Fruit fly (Drosophila melanogaster): ENCODE measurements around the gene CG6793.

Gene CG6793

dm6 chr3L:12024947-12025346, 17.2 kb upstream of the CG6793 start (continued):
- TF ChIP-seq CG8119 (GFP tag; IDR thresholded peaks at IDR 0.05) (peak; percentile 53; the same call in 1 of the 3 replicates), Smox (GFP tag; optimal IDR thresholded peaks at IDR 0.05) (peak; percentile 17), eg (GFP tag; IDR thresholded peaks at IDR 0.05) (no peak), Sox102F (GFP tag; optimal IDR thresholded peaks at IDR 0.05) (peak; percentile 4), CG11902 (GFP tag; optimal IDR thresholded peaks at IDR 0.05) (no peak), lz (GFP tag; optimal IDR thresholded peaks at IDR 0.05) (no peak), achi (GFP tag; optimal IDR thresholded peaks at IDR 0.05) (peak; percentile 33)

- peak; percentile 5 for TF ChIP-seq Blimp-1 (GFP tag; optimal IDR thresholded peaks at IDR 0.05)
- TF ChIP-seq CG1621 (tag; optimal IDR thresholded peaks at IDR 0.05) = no peak
Observed at dm6 chr3L:12027929-12028328, 14.3 kb upstream of the CG6793 start.

- TF ChIP-seq CG1621 (tag; optimal IDR thresholded peaks at IDR 0.05) (peak; percentile 59), CG3919 (GFP tag; optimal IDR thresholded peaks at IDR 0.05) (no peak), Gug (GFP tag; IDR thresholded peaks at IDR 0.05) (no peak), dac (GFP tag; optimal IDR thresholded peaks at IDR 0.05) (no peak), eg (GFP tag; IDR thresholded peaks at IDR 0.05) (0 out of 3 replicates have a peak, but pooled peaks have one; percentile 14), CG8119 (GFP tag; IDR thresholded peaks at IDR 0.05) (no peak), ss (GFP tag; optimal IDR thresholded peaks at IDR 0.05) (peak; percentile 18 to 54), vri (GFP tag; optimal IDR thresholded peaks at IDR 0.05) (no peak), CG6808 (GFP tag; optimal IDR thresholded peaks at IDR 0.05) (peak; percentile 2), CG34406 (GFP tag; optimal IDR thresholded peaks at IDR 0.05) (no peak), Hr39 (GFP tag; optimal IDR thresholded peaks at IDR 0.05) (no peak), pdm3 (GFP tag; optimal IDR thresholded peaks at IDR 0.05) (no peak), CG6163 (GFP tag; IDR thresholded peaks at IDR 0.05) (0 out of 3 replicates have a peak, but pooled peaks have one; percentile 17), CG6854 (GFP tag; optimal IDR thresholded peaks at IDR 0.05) (peak; percentile 23), Blimp-1 (GFP tag; optimal IDR thresholded peaks at IDR 0.05) (no peak)
Observed at dm6 chr3L:12028534-12029029, 13.6 kb upstream of the CG6793 start.

dm6 chr3L:12030521-12030920, 11.7 kb upstream of the CG6793 start:
- TF ChIP-seq Eip75B (GFP tag; optimal IDR thresholded peaks at IDR 0.05) (peak; percentile 51), CG8319 (GFP tag; optimal IDR thresholded peaks at IDR 0.05) (peak; percentile 48), Ets21C (GFP tag; optimal IDR thresholded peaks at IDR 0.05) (no peak), spab (GFP tag; optimal IDR thresholded peaks at IDR 0.05) (peak; percentile 58), topi (GFP tag; optimal IDR thresholded peaks at IDR 0.05) (peak; percentile 65), CG15336 (GFP tag; IDR thresholded peaks at IDR 0.05) (peak; percentile 70), cyc (GFP tag; optimal IDR thresholded peaks at IDR 0.05) (peak; percentile 69), CG4318 (GFP tag; optimal IDR thresholded peaks at IDR 0.05) (peak; percentile 18), pdm3 (GFP tag; optimal IDR thresholded peaks at IDR 0.05) (peak; percentile 54), CG10631 (GFP tag; optimal IDR thresholded peaks at IDR 0.05) (peak; percentile 51), fd85E (GFP tag; optimal IDR thresholded peaks at IDR 0.05) (no peak), Met (GFP tag; optimal IDR thresholded peaks at IDR 0.05) (peak; percentile 54), vri (GFP tag; optimal IDR thresholded peaks at IDR 0.05) (no peak), achi (GFP tag; optimal IDR thresholded peaks at IDR 0.05) (peak; percentile 56), Lpt (GFP tag; optimal IDR thresholded peaks at IDR 0.05) (peak; percentile 66), Smox (GFP tag; optimal IDR thresholded peaks at IDR 0.05) (no peak), fkh (GFP tag; optimal IDR thresholded peaks at IDR 0.05) (no peak), Hr39 (GFP tag; optimal IDR thresholded peaks at IDR 0.05) (peak; percentile 44), CG6792 (GFP tag; optimal IDR thresholded peaks at IDR 0.05) (peak; percentile 27), CG6276 (GFP tag; optimal IDR thresholded peaks at IDR 0.05) (peak; percentile 49), CG34406 (GFP tag; optimal IDR thresholded peaks at IDR 0.05) (peak; percentile 29), CG31627 (GFP tag; optimal IDR thresholded peaks at IDR 0.05) (peak; percentile 43), CG11294 (GFP tag; IDR thresholded peaks at IDR 0.05) (no peak), Sox102F (GFP tag; optimal IDR thresholded peaks at IDR 0.05) (peak; percentile 10), eg (GFP tag; IDR thresholded peaks at IDR 0.05) (peak; percentile 71), CG3919 (GFP tag; optimal IDR thresholded peaks at IDR 0.05) (peak; percentile 81), fd59A (GFP tag; optimal IDR thresholded peaks at IDR 0.05) (peak; percentile 46), acj6 (GFP tag; optimal IDR thresholded peaks at IDR 0.05) (peak; percentile 57), CG9139 (GFP tag; optimal IDR thresholded peaks at IDR 0.05) (peak; percentile 15), CG11762 (GFP tag; optimal IDR thresholded peaks at IDR 0.05; ENCODE audit: insufficient read depth) (peak; percentile 65), CG8119 (GFP tag; IDR thresholded peaks at IDR 0.05) (peak; percentile 65; the same call in 2 of the 3 replicates), dac (GFP tag; optimal IDR thresholded peaks at IDR 0.05) (no peak), CG6163 (GFP tag; IDR thresholded peaks at IDR 0.05) (peak; percentile 79), Hr38 (GFP tag; optimal IDR thresholded peaks at IDR 0.05) (no peak), ss (GFP tag; optimal IDR thresholded peaks at IDR 0.05) (no peak), CG6808 (GFP tag; optimal IDR thresholded peaks at IDR 0.05) (peak; percentile 58), CG11902 (GFP tag; optimal IDR thresholded peaks at IDR 0.05) (peak; percentile 55)
